Fruit fly (Drosophila melanogaster) whole organism, wandering third instar larva: ENCODE results near the gene Hip14.

Source experiments
- Abd-B ChIP-seq: fragments of >200 bp; optimal IDR thresholded peaks from 2 replicates; lab custom pipeline; 2017; ENCODE audit warnings: missing biosample characterization, missing genetic modification characterization
- CG32264 ChIP-seq: fragments of 200-800 bp; sonication (Bioruptor generic); optimal IDR thresholded peaks from 2 replicates; lab custom pipeline; 2016; ENCODE audit warnings: missing biosample characterization, missing genetic modification characterization
- CG9705 ChIP-seq: fragments of 200-800 bp; sonication (Bioruptor generic); optimal IDR thresholded peaks from 2 replicates; lab custom pipeline; 2018; ENCODE audit warnings: missing biosample characterization, mild to moderate bottlenecking, missing genetic modification characterization
- CrebA ChIP-seq: fragments of 200-800 bp; sonication (Bioruptor generic); optimal IDR thresholded peaks from 2 replicates; lab custom pipeline; 2016; ENCODE audit warnings: missing biosample characterization, mild to moderate bottlenecking, missing genetic modification characterization, borderline replicate concordance
- Dfd ChIP-seq: fragments of >200 bp; optimal IDR thresholded peaks from 2 replicates; lab custom pipeline; 2017; ENCODE audit warnings: missing biosample characterization, missing genetic modification characterization
- Dif ChIP-seq: fragments of 200-275, 200-300 bp; sonication (Bioruptor generic); optimal IDR thresholded peaks from 2 replicates; lab custom pipeline; 2018; ENCODE audit warnings: missing biosample characterization, missing genetic modification characterization; ENCODE audit not compliant: partially characterized antibody
- GATAd ChIP-seq: sonication (Bioruptor generic); optimal IDR thresholded peaks from 2 replicates; lab custom pipeline; 2016; ENCODE audit warnings: missing biosample characterization, missing genetic modification characterization
- HLH106 ChIP-seq: fragments of 200-800 bp; optimal IDR thresholded peaks from 3 replicates; lab custom pipeline; 2019; ENCODE audit warnings: missing biosample characterization, mild to moderate bottlenecking, missing genetic modification characterization, moderate library complexity
- Hr78 ChIP-seq: fragments of >200 bp; optimal IDR thresholded peaks from 2 replicates; lab custom pipeline; 2017; ENCODE audit warnings: missing biosample characterization, missing genetic modification characterization
- Hr83 ChIP-seq: fragments of 200-300 bp; sonication (Bioruptor generic); optimal IDR thresholded peaks from 2 replicates; lab custom pipeline; 2016; ENCODE audit warnings: missing biosample characterization, mild to moderate bottlenecking, missing genetic modification characterization, moderate library complexity; ENCODE audit not compliant: poor library complexity, severe bottlenecking
- Jra ChIP-seq: sonication (Bioruptor generic); optimal IDR thresholded peaks from 2 replicates; lab custom pipeline; 2016; ENCODE audit warnings: missing biosample characterization, missing genetic modification characterization
- Mio ChIP-seq: sonication (Bioruptor generic); optimal IDR thresholded peaks from 2 replicates; lab custom pipeline; 2016; ENCODE audit warnings: missing biosample characterization, missing genetic modification characterization
- N ChIP-seq: fragments of >200 bp; optimal IDR thresholded peaks from 2 replicates; lab custom pipeline; 2018; ENCODE audit warnings: missing biosample characterization, missing external identifiers, missing genetic modification characterization
- OdsH ChIP-seq: fragments of 200-800 bp; sonication (Bioruptor generic); optimal IDR thresholded peaks from 2 replicates; lab custom pipeline; 2016; ENCODE audit warnings: missing biosample characterization, mild to moderate bottlenecking, missing genetic modification characterization
- Rel ChIP-seq, 2 experiments: fragments of 200-800 bp; sonication (Bioruptor generic) in 1 of 2; optimal IDR thresholded peaks; 2 replicates in 1 of 2; 3 replicates in 1 of 2; lab custom pipeline; 2016 to 2019; ENCODE audit warnings: mild to moderate bottlenecking in 2 of 2, missing biosample characterization in 2 of 2, missing genetic modification characterization in 2 of 2, moderate library complexity in 1 of 2
- Sp1 ChIP-seq: fragments of 200-800 bp; sonication (Bioruptor generic); optimal IDR thresholded peaks from 3 replicates; lab custom pipeline; 2019; ENCODE audit warnings: missing biosample characterization, mild to moderate bottlenecking, missing genetic modification characterization, moderate library complexity
- Vsx2 ChIP-seq: fragments of 200-300, 225-300 bp; sonication (Bioruptor generic); optimal IDR thresholded peaks from 2 replicates; lab custom pipeline; 2018; ENCODE audit warnings: missing biosample characterization, missing genetic modification characterization; ENCODE audit not compliant: partially characterized antibody
- br ChIP-seq: fragments of 200-800 bp; sonication (Bioruptor generic); optimal IDR thresholded peaks from 2 replicates; lab custom pipeline; 2016; ENCODE audit warnings: missing biosample characterization, missing genetic modification characterization
- brk ChIP-seq: fragments of 200-800 bp; sonication (Bioruptor generic); optimal IDR thresholded peaks from 2 replicates; lab custom pipeline; 2016; ENCODE audit warnings: missing biosample characterization, mild to moderate bottlenecking, missing genetic modification characterization
- dl ChIP-seq, 2 experiments: fragments of 175-275, 200-275 bp in 1 of 2; fragments of 200-275 bp in 1 of 2; sonication (Bioruptor generic); optimal IDR thresholded peaks; lab custom pipeline; 2018; ENCODE audit warnings: mild to moderate bottlenecking in 2 of 2, missing biosample characterization in 2 of 2, missing genetic modification characterization in 2 of 2, moderate library complexity in 2 of 2; ENCODE audit not compliant: partially characterized antibody in 2 of 2, insufficient read depth in 1 of 2
- dmrt93B ChIP-seq: fragments of 200-800 bp; sonication (Bioruptor generic); optimal IDR thresholded peaks from 2 replicates; lab custom pipeline; 2018; ENCODE audit warnings: missing biosample characterization, mild to moderate bottlenecking, missing genetic modification characterization
- dsf ChIP-seq: sonication (Bioruptor generic); optimal IDR thresholded peaks from 2 replicates; lab custom pipeline; 2016; ENCODE audit warnings: missing biosample characterization, missing genetic modification characterization, borderline replicate concordance
- ey ChIP-seq: fragments of 200-800 bp; sonication (Bioruptor generic); optimal IDR thresholded peaks from 2 replicates; lab custom pipeline; 2016; ENCODE audit warnings: missing biosample characterization, missing genetic modification characterization
- foxo ChIP-seq, 2 experiments: fragments of 200-800 bp; sonication (Bioruptor generic); optimal IDR thresholded peaks; 2 replicates in 1 of 2; 3 replicates in 1 of 2; lab custom pipeline; 2016 to 2017; ENCODE audit warnings: missing biosample characterization in 2 of 2, missing genetic modification characterization in 2 of 2
- fru ChIP-seq: fragments of 200-800 bp; sonication (Bioruptor generic); optimal IDR thresholded peaks from 3 replicates; lab custom pipeline; 2016; ENCODE audit warnings: missing biosample characterization, mild to moderate bottlenecking, missing genetic modification characterization
- h ChIP-seq: fragments of 200-800 bp; sonication (Bioruptor generic); optimal IDR thresholded peaks from 3 replicates; lab custom pipeline; 2016; ENCODE audit warnings: missing biosample characterization, mild to moderate bottlenecking, missing genetic modification characterization
- jim ChIP-seq: fragments of 175-275, 200-325 bp; sonication (Bioruptor generic); optimal IDR thresholded peaks from 2 replicates; lab custom pipeline; 2016; ENCODE audit warnings: missing biosample characterization, mild to moderate bottlenecking, missing genetic modification characterization
- lola ChIP-seq: fragments of >200 bp; optimal IDR thresholded peaks from 2 replicates; lab custom pipeline; 2017; ENCODE audit warnings: missing biosample characterization, missing genetic modification characterization
- pan ChIP-seq: fragments of >200 bp; optimal IDR thresholded peaks from 2 replicates; lab custom pipeline; 2017
- psq ChIP-seq: fragments of 200-800 bp; sonication (Bioruptor generic); optimal IDR thresholded peaks from 3 replicates; lab custom pipeline; 2017; ENCODE audit warnings: missing biosample characterization, mild to moderate bottlenecking, missing genetic modification characterization, moderate library complexity
- rgr ChIP-seq: fragments of 200-800 bp; sonication (Bioruptor generic); optimal IDR thresholded peaks from 3 replicates; lab custom pipeline; 2016; ENCODE audit warnings: missing biosample characterization, mild to moderate bottlenecking, missing genetic modification characterization
- sage ChIP-seq: fragments of 200-800 bp; sonication (Bioruptor generic); optimal IDR thresholded peaks from 2 replicates; lab custom pipeline; 2016; ENCODE audit warnings: missing biosample characterization, mild to moderate bottlenecking, missing genetic modification characterization
- sv ChIP-seq: fragments of 200-800 bp; sonication (Bioruptor generic); optimal IDR thresholded peaks from 3 replicates; lab custom pipeline; 2016; ENCODE audit warnings: missing biosample characterization, missing genetic modification characterization
- tai ChIP-seq: sonication (Bioruptor generic); optimal IDR thresholded peaks from 2 replicates; lab custom pipeline; 2016; ENCODE audit warnings: missing biosample characterization, missing genetic modification characterization
- usp ChIP-seq: fragments of >200 bp; optimal IDR thresholded peaks from 2 replicates; lab custom pipeline; 2017; ENCODE audit warnings: missing biosample characterization, missing genetic modification characterization
- woc ChIP-seq: sonication (Bioruptor generic); optimal IDR thresholded peaks from 2 replicates; lab custom pipeline; 2016; ENCODE audit warnings: missing biosample characterization, mild to moderate bottlenecking, missing genetic modification characterization

The Hip14 gene

DNA sequence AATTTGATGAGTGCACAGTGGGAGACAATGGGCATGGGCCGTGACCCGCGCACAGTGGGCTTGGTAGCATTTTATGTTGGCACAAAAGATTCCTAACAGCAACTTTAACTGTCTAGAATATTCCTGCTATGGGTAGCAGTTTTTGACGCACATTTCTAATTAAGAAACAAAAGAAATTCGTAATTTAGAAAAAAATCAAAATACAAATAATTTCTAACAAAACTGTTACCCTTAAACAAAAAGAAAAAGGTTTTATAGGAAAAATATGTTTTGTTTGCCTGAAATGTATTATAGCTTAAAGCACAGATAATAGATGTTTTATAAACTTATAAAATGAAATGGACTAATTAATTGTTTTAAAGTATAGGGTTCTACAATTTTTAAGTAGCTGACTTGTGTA, 28.9 kb downstream of the Hip14 start:
- no peak for TF ChIP-seq CrebA (GFP tag; lab: Kevin White, UChicago)
- peak in 1 of 2 experiments; percentile 15 for TF ChIP-seq foxo (GFP tag; optimal IDR thresholded peaks at IDR 0.05; lab: Kevin White, UChicago)
- TF ChIP-seq fru, result no peak
- peak; percentile 29 for TF ChIP-seq h (GFP tag; lab: Kevin White, UChicago)
- no peak for TF ChIP-seq psq (GFP tag; lab: Kevin White, UChicago)
- TF ChIP-seq, all 38 proteins: peak for 2

dm6 chr3L:16017528-16018250, 29.7 kb downstream of the Hip14 start:
- TF ChIP-seq lola (no peak), br (GFP tag; lab: Kevin White, UChicago) (no peak), HLH106 (tag; lab: Kevin White, UChicago) (no peak), GATAd (GFP tag; lab: Kevin White, UChicago) (no peak), pan (no peak), foxo (GFP tag; optimal IDR thresholded peaks at IDR 0.05; lab: Kevin White, UChicago) (no peak)

dm6 chr3L:16018251-16018583, 30.2 kb downstream of the Hip14 start:
- no peak for TF ChIP-seq pan
- TF ChIP-seq HLH106 (tag; lab: Kevin White, UChicago), result peak; percentile 6
- TF ChIP-seq Abd-B, result no peak
- no peak for TF ChIP-seq Jra
- no peak for TF ChIP-seq CrebA (GFP tag; lab: Kevin White, UChicago)
- TF ChIP-seq N (GFP tag; lab: Kevin White, UChicago), result no peak
- TF ChIP-seq usp (GFP tag; lab: Kevin White, UChicago), result no peak
- TF ChIP-seq ey (GFP tag; lab: Kevin White, UChicago), result no peak
- TF ChIP-seq rgr (GFP tag; lab: Kevin White, UChicago), result no peak

dm6 chr3L:16018721-16019120, 30.7 kb downstream of the Hip14 start:
- TF ChIP-seq foxo (GFP tag; optimal IDR thresholded peaks at IDR 0.05; lab: Kevin White, UChicago), result no peak
- TF ChIP-seq Dfd (GFP tag; lab: Kevin White, UChicago), result no peak
- TF ChIP-seq CG9705 (GFP tag; lab: Kevin White, UChicago), result no peak

DNA sequence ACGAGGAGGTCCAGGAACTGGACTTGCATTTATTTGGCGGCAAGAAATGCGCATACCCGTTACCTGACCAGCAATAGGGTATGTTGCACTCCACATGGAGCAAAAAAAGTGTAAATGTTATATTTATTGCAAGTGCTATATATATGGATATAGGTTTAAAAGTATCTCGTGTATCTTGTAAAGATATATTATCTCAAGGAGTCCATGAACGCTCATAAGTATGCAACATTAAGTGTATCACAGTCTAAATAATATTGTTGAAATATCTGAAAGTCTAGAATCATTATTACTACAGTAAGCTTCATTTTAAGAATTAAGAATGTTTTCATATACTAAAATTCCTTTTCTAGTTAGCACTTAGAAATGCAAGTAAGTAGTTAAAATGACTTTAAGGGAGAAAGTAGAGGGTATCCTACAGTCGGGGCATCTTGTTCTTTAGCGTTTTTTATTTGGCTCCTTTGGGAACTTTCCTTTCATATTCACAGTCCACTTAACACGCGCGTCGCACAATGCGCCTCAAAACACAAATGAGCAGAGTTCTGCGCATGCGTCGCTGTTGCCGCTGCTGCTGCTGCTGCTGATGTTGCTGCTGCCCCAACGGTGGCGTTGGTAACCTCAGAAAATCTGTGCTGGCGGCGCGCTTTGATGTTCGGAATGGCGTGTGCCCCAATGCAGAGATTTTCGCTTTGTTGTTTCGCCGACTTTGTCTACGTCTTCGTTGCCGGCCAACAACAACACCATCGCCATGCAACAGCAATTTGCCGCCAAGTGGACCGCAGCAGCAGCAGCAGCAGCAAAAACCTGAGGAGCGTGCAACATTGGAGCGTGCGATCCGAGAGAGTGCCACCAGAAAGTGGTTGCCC, 31.3 kb downstream of the Hip14 start:
- TF ChIP-seq woc (GFP tag; lab: Kevin White, UChicago), result peak; percentile 43
- TF ChIP-seq OdsH (GFP tag; lab: Kevin White, UChicago), result peak; percentile 26
- TF ChIP-seq brk (GFP tag; lab: Kevin White, UChicago), result no peak
- TF ChIP-seq rgr (GFP tag; lab: Kevin White, UChicago), result peak; percentile 6
- TF ChIP-seq CG9705 (GFP tag; lab: Kevin White, UChicago), result no peak
- no peak for TF ChIP-seq Hr78 (GFP tag; lab: Kevin White, UChicago)
- TF ChIP-seq HLH106 (tag; lab: Kevin White, UChicago), result peak; percentile 3
- no peak for TF ChIP-seq lola
- TF ChIP-seq pan, result no peak
- no peak for TF ChIP-seq Hr83 (GFP tag; lab: Kevin White, UChicago)
- TF ChIP-seq dsf (GFP tag; lab: Kevin White, UChicago), result no peak
- TF ChIP-seq dl (GFP tag; optimal IDR thresholded peaks at IDR 0.05; lab: Kevin White, UChicago; ENCODE audit: insufficient read depth in 1 of 2, partially characterized antibody in 2 of 2), result no peak
- TF ChIP-seq Sp1 (GFP tag; lab: Kevin White, UChicago), result peak; percentile 40
- no peak for TF ChIP-seq Abd-B
- TF ChIP-seq Dfd (GFP tag; lab: Kevin White, UChicago), result peak; percentile 69
- TF ChIP-seq tai, result no peak
- TF ChIP-seq br (GFP tag; lab: Kevin White, UChicago), result no peak
- peak; percentile 11 for TF ChIP-seq dmrt93B (GFP tag; lab: Kevin White, UChicago)
- TF ChIP-seq sage (GFP tag; lab: Kevin White, UChicago), result no peak
- TF ChIP-seq h (GFP tag; lab: Kevin White, UChicago), result peak; percentile 12
- no peak for TF ChIP-seq Vsx2
- TF ChIP-seq psq (GFP tag; lab: Kevin White, UChicago), result no peak
- no peak for TF ChIP-seq Mio
- TF ChIP-seq usp (GFP tag; lab: Kevin White, UChicago), result no peak
- TF ChIP-seq CrebA (GFP tag; lab: Kevin White, UChicago), result no peak
- TF ChIP-seq ey (GFP tag; lab: Kevin White, UChicago), result peak; percentile 32
- no peak for TF ChIP-seq Jra
- TF ChIP-seq jim (GFP tag; lab: Kevin White, UChicago), result no peak
- no peak for TF ChIP-seq sv (GFP tag; lab: Kevin White, UChicago)
- TF ChIP-seq foxo (GFP tag; optimal IDR thresholded peaks at IDR 0.05; lab: Kevin White, UChicago), result peak in 1 of 2 experiments; percentile 41
- TF ChIP-seq Rel (GFP tag; optimal IDR thresholded peaks at IDR 0.05; lab: Kevin White, UChicago), result no peak
- TF ChIP-seq Rel (tag; optimal IDR thresholded peaks at IDR 0.05; lab: Kevin White, UChicago), result no peak
- TF ChIP-seq GATAd (GFP tag; lab: Kevin White, UChicago), result no peak
- TF ChIP-seq CG32264 (GFP tag; lab: Kevin White, UChicago), result no peak
- no peak for TF ChIP-seq Dif (GFP tag; lab: Kevin White, UChicago)
